Worm (Caenorhabditis elegans) whole organism, L1 larva: ENCODE data around the gene ugt-61.
A peak's percentile ranks its signal among the peaks of the same experiment; 100 is the strongest.

Experiments used
- C16A3.4 ChIP-seq: fragments of 150-350 bp; optimal IDR thresholded peaks from 2 replicates; lab custom pipeline; 2014; ENCODE audit warnings: missing biosample characterization, missing genetic modification characterization
- C34B4.2 ChIP-seq: sonication (generic microtip); optimal IDR thresholded peaks from 2 replicates; lab custom pipeline; 2017; ENCODE audit warnings: mild to moderate bottlenecking, missing genetic modification characterization, missing compliant biosample characterization
- ceh-63 ChIP-seq: fragments of 200-800 bp; sonication (Bioruptor generic); optimal IDR thresholded peaks from 2 replicates; lab custom pipeline; 2018; ENCODE audit warnings: mild to moderate bottlenecking, missing genetic modification characterization, missing compliant biosample characterization
- ceh-8 ChIP-seq: fragments of 200-800 bp; sonication (Bioruptor generic); optimal IDR thresholded peaks from 2 replicates; lab custom pipeline; 2018; ENCODE audit warnings: mild to moderate bottlenecking, missing genetic modification characterization, moderate library complexity, missing compliant biosample characterization
- ces-1 ChIP-seq: fragments of 150-350 bp; optimal IDR thresholded peaks from 2 replicates; lab custom pipeline; 2014; ENCODE audit warnings: missing biosample characterization, missing genetic modification reagents, missing genetic modification characterization
- dpl-1 ChIP-seq, 3 experiments: fragments of 150-350 bp in 2 of 3; sonication (generic microtip) in 1 of 3; optimal IDR thresholded peaks; 2 replicates each; lab custom pipeline; 2014 to 2017; ENCODE audit warnings: missing biosample characterization in 3 of 3, missing genetic modification characterization in 3 of 3, missing genetic modification reagents in 3 of 3
- dsc-1 ChIP-seq: sonication (generic microtip); optimal IDR thresholded peaks from 2 replicates; lab custom pipeline; 2016; ENCODE audit warnings: mild to moderate bottlenecking, missing genetic modification characterization, missing compliant biosample characterization
- efl-1 ChIP-seq, 4 experiments: fragments of 150-350 bp; optimal IDR thresholded peaks in 3 of 4; peaks in 1 of 4; 1 replicate in 1 of 4; 2 replicates in 3 of 4; lab custom pipeline; 2014; ENCODE audit warnings: missing biosample characterization in 2 of 4, missing genetic modification characterization in 2 of 4, missing genetic modification reagents in 2 of 4
- egl-13 ChIP-seq: sonication (generic microtip); optimal IDR thresholded peaks from 2 replicates; lab custom pipeline; 2016; ENCODE audit warnings: missing genotype, missing genetic modification reagents, missing genetic modification characterization, missing compliant biosample characterization
- elt-2 ChIP-seq: sonication (generic microtip); optimal IDR thresholded peaks from 2 replicates; lab custom pipeline; 2016; ENCODE audit warnings: missing genetic modification characterization, mild to moderate bottlenecking, inconsistent platforms, missing compliant biosample characterization, missing genetic modification reagents
- ets-5 ChIP-seq: fragments of 200-800 bp; sonication (Bioruptor generic); IDR thresholded peaks from 2 replicates; pipeline ENCODE4 v1.3.6; 2022; ENCODE audit warnings: missing genetic modification characterization, missing compliant biosample characterization
- fkh-10 ChIP-seq: sonication (generic microtip); optimal IDR thresholded peaks from 2 replicates; lab custom pipeline; 2017; ENCODE audit warnings: missing biosample characterization, missing genetic modification reagents, missing genetic modification characterization
- fkh-4 ChIP-seq: sonication (generic microtip); optimal IDR thresholded peaks from 2 replicates; lab custom pipeline; 2016; ENCODE audit warnings: missing compliant biosample characterization, missing genetic modification characterization, borderline replicate concordance
- fos-1 ChIP-seq: fragments of 150-350 bp; optimal IDR thresholded peaks from 2 replicates; lab custom pipeline; 2014; ENCODE audit warnings: missing biosample characterization, missing genetic modification characterization
- jun-1 ChIP-seq: fragments of 150-350 bp; optimal IDR thresholded peaks from 2 replicates; lab custom pipeline; 2014; ENCODE audit warnings: missing biosample characterization, missing genetic modification reagents, missing genetic modification characterization
- lin-13 ChIP-seq: fragments of 150-350 bp; optimal IDR thresholded peaks from 2 replicates; lab custom pipeline; 2014; ENCODE audit warnings: missing biosample characterization, missing genetic modification reagents, missing genetic modification characterization
- lir-3 ChIP-seq: sonication (generic microtip); optimal IDR thresholded peaks from 2 replicates; lab custom pipeline; 2016; ENCODE audit warnings: mild to moderate bottlenecking, missing genetic modification characterization, moderate library complexity, missing compliant biosample characterization; ENCODE audit not compliant: poor library complexity
- lsy-2 ChIP-seq, 2 experiments: fragments of 150-350 bp; optimal IDR thresholded peaks; 2 replicates each; lab custom pipeline; 2014; ENCODE audit warnings: missing biosample characterization in 2 of 2, missing genetic modification characterization in 2 of 2
- nhr-28 ChIP-seq: fragments of 150-350 bp; optimal IDR thresholded peaks from 2 replicates; lab custom pipeline; 2014; ENCODE audit warnings: missing biosample characterization, missing genetic modification characterization
- nhr-47 ChIP-seq: sonication (generic microtip); optimal IDR thresholded peaks from 2 replicates; lab custom pipeline; 2016; ENCODE audit warnings: mild to moderate bottlenecking, missing genetic modification characterization, moderate library complexity, missing compliant biosample characterization
- nhr-76 ChIP-seq: sonication (generic microtip); optimal IDR thresholded peaks from 2 replicates; lab custom pipeline; 2017; ENCODE audit warnings: missing biosample characterization, missing genetic modification characterization
- nhr-85 ChIP-seq: sonication (generic microtip); peaks from one replicate; lab custom pipeline; 2016; ENCODE audit warnings: missing genetic modification characterization, inconsistent platforms, missing compliant biosample characterization
- pax-3 ChIP-seq: fragments of 200-800 bp; sonication (Bioruptor generic); optimal IDR thresholded peaks from 2 replicates; lab custom pipeline; 2018; ENCODE audit warnings: mild to moderate bottlenecking, missing genetic modification characterization, moderate library complexity, missing compliant biosample characterization
- rnt-1 ChIP-seq: sonication (generic microtip); optimal IDR thresholded peaks from 2 replicates; lab custom pipeline; 2016; ENCODE audit warnings: mild to moderate bottlenecking, missing genetic modification characterization, moderate library complexity, missing compliant biosample characterization
- snpc-4 ChIP-seq: fragments of 150-350 bp; optimal IDR thresholded peaks from 2 replicates; lab custom pipeline; 2014; ENCODE audit warnings: missing biosample characterization, missing genetic modification characterization
- snu-23 ChIP-seq: sonication (generic microtip); optimal IDR thresholded peaks from 2 replicates; lab custom pipeline; 2016; ENCODE audit warnings: missing genetic modification characterization, missing compliant biosample characterization
- swsn-7 ChIP-seq: sonication (generic microtip); optimal IDR thresholded peaks from 2 replicates; lab custom pipeline; 2016; ENCODE audit warnings: missing genetic modification characterization, missing compliant biosample characterization
- tlp-1 ChIP-seq: fragments of 150-350 bp; optimal IDR thresholded peaks from 2 replicates; lab custom pipeline; 2014; ENCODE audit warnings: missing biosample characterization, missing genetic modification characterization
- unc-130 ChIP-seq: fragments of 150-350 bp; optimal IDR thresholded peaks from 2 replicates; lab custom pipeline; 2017; ENCODE audit warnings: missing biosample characterization, missing genetic modification characterization, inconsistent platforms
- unc-62 ChIP-seq: fragments of 150-350 bp; optimal IDR thresholded peaks from 2 replicates; lab custom pipeline; 2014; ENCODE audit warnings: missing biosample characterization, missing genetic modification reagents, missing genetic modification characterization
- unc-98 ChIP-seq: fragments of 200-800 bp; sonication (Bioruptor generic); IDR thresholded peaks from 2 replicates; pipeline ENCODE4 v1.3.6; 2022; ENCODE audit warnings: missing genetic modification characterization, missing compliant biosample characterization
- xbp-1 ChIP-seq: sonication (generic microtip); optimal IDR thresholded peaks from 2 replicates; lab custom pipeline; 2016; ENCODE audit warnings: missing genetic modification characterization, missing compliant biosample characterization
- zip-4 ChIP-seq: fragments of 200-800 bp; sonication (Bioruptor generic); optimal IDR thresholded peaks from 2 replicates; lab custom pipeline; 2018; ENCODE audit warnings: mild to moderate bottlenecking, missing genetic modification characterization, moderate library complexity, missing compliant biosample characterization

The ugt-61 gene

DNA sequence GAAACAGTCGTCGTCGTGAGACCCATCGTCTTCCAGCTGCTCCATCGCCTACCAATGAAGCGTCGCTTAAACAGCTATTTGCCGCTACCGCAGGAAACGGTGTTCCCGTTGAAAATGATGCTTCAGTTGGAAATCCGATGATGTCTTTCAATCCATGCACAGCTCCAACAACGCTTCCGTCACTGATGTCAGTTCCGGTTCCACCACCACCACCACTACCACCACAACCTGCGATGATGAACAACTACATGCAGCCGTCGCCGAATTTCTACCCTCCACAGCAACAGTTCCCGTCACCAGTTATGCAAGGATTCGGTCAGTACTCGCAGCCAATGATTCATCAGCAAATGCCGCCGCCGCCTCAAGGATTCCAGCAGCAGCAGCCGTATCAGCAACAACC is 8.3 kb upstream of the ugt-61 start:
- no peak for TF ChIP-seq fkh-4 (tag; lab: Kevin White, UChicago)
- TF ChIP-seq ets-5 (GFP tag; lab: Robert Waterston, UW) = no peak

DNA sequence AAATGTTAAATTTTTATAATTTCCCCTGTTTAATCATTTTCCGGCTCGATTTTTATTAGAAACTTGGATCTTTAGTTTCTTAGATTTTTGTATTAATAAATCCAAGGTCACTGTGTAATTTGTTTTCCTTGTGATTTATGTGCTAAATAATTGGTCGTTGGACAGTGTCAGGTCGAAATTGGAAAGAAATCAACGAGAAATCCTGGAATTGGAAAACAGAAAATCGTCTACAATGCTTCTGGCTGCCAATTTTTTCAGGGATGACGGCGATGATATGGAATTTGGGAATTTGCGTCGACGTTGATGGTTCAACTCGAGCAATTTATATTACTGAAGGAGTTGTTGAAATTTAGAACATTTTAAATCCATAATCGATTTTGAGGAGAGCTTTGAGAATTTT is 7.6 kb upstream of the ugt-61 start:
- no peak for TF ChIP-seq C16A3.4 (tag; lab: Kevin White, UChicago)

- no peak for TF ChIP-seq tlp-1 (tag; lab: Kevin White, UChicago)
- no peak for TF ChIP-seq zip-4
- TF ChIP-seq jun-1 = peak; percentile 18
- TF ChIP-seq elt-2 (tag; lab: Kevin White, UChicago) = peak; percentile 62
These were observed 4.5 kb upstream of the ugt-61 start, which contains the start of gene F39G3.2 for ce11 chrV:4737727-4738126. TSS of gene F39G3.2 (plus strand) at chrV:4737831.

DNA sequence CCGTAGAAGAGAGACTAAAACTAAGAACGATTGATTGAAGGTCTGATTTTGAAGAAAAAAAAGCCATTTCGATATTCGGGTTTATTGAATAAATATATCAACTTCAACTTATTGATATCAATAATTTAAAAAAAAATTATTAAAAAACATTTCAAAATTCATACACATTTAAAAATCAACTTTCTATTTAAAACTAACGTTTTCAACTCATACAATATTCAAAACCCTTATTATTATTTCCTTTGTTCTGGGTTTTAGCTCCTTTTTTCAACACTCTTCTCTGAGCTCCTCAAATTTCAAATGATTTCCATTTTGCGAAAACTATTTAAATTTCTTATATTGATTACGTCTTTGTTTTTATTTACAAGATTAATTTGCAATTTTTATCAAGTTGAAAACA is 3.0 kb downstream of the ugt-61 start, which contains the start of gene C18G1.7:
C18G1.7 (plus strand) TSS at position 301 of the 400 bp plus-strand sequence.
- no peak for TF ChIP-seq tlp-1 (tag; lab: Kevin White, UChicago)
- TF ChIP-seq jun-1 = no peak
- no peak for TF ChIP-seq fos-1 (tag; lab: Kevin White, UChicago)
- no peak for TF ChIP-seq lsy-2 (tag; optimal IDR thresholded peaks at IDR 0.05; lab: Kevin White, UChicago)
- no peak for TF ChIP-seq swsn-7 (tag; lab: Kevin White, UChicago)
- TF ChIP-seq pax-3 = no peak
- no peak for TF ChIP-seq lin-13 (GFP tag; lab: Kevin White, UChicago)
- no peak for TF ChIP-seq C34B4.2

DNA sequence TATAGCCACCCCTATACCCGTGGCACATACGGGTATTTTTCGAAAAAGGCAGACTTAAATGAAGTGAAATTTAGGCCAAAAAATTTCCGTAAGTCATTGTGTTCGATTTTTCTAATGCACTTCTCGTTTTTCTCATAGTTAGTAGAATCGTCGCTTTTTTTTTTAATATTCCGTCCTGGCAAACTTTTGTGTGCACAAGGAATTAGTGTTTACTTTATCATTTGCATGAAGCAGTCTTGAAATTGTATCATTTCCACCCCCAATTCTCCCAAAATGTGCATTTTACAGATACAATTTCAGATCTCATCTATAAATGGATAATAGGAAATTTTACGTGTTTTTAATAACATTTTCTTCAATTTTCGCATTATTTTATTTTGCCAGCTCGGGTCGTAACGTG is 8.1 kb downstream of the ugt-61 start, which contains the start of gene C18G1.6:
C18G1.6 (plus strand) TSS at position 301 of the 400 bp plus-strand sequence.
- no peak for TF ChIP-seq nhr-28 (tag; lab: Kevin White, UChicago)
- no peak for TF ChIP-seq unc-130
- TF ChIP-seq ces-1 (GFP tag; lab: Kevin White, UChicago) = no peak
- TF ChIP-seq egl-13 (tag; lab: Kevin White, UChicago) = no peak
- TF ChIP-seq lin-13 (GFP tag; lab: Kevin White, UChicago) = no peak
- no peak for TF ChIP-seq nhr-85 (tag; lab: Kevin White, UChicago)
- TF ChIP-seq ceh-8 (GFP tag; lab: Kevin White, UChicago) = no peak
- TF ChIP-seq, all 84 proteins: peak for 0

ce11 chrV:4754123-4754522 is 11.9 kb downstream of the ugt-61 start, which contains the start of gene hil-4:
TSS of gene hil-4 (plus strand) at chrV:4754313.
- peak in 1 of 2 experiments; percentile 21 for TF ChIP-seq efl-1 (optimal IDR thresholded peaks at IDR 0.05; lab: Kevin White, UChicago)
- TF ChIP-seq efl-1 (GFP tag; optimal IDR thresholded peaks at IDR 0.05 in 1 of 2; lab: Kevin White, UChicago) = no peak
- TF ChIP-seq dpl-1 (GFP tag; optimal IDR thresholded peaks at IDR 0.05; lab: Kevin White, UChicago) = peak in 1 of 3 experiments; percentile 18
- TF ChIP-seq xbp-1 (tag; lab: Kevin White, UChicago) = no peak

DNA sequence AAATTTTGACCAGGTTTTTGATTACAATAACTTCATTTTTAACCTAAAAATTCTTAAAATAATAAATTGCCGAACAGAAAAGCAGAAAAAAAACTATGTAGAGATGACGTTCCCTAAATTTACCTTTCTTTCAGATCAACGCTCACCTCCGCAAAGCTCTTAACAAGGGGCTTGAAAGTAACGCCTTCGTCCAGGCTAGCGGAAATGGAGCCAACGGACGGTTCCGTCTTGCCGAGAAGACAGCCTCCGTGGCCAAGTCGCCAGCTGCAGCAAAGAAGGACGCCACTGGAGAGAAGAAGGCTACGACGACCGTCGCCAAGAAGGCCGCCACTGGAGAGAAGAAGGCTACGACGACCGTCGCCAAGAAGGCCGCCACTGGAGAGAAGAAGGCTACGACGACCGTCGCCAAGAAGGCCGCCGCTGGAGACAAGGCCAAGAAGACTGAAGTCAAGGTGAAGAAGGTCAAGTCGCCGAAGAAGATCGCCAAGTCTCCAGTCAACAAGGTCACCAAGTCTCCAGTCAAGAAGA is 12.5 kb downstream of the ugt-61 start:
- TF ChIP-seq dsc-1 (tag; lab: Kevin White, UChicago) = no peak
- TF ChIP-seq lin-13 (GFP tag; lab: Kevin White, UChicago) = no peak
- TF ChIP-seq fos-1 (tag; lab: Kevin White, UChicago) = no peak
- TF ChIP-seq lir-3 (tag; lab: Kevin White, UChicago) = no peak
- TF ChIP-seq nhr-76 (tag; lab: Kevin White, UChicago) = no peak
- no peak for TF ChIP-seq snu-23
- TF ChIP-seq fkh-10 = no peak
- no peak for TF ChIP-seq elt-2 (tag; lab: Kevin White, UChicago)
- TF ChIP-seq dpl-1 (GFP tag; optimal IDR thresholded peaks at IDR 0.05; lab: Kevin White, UChicago) = no peak
- TF ChIP-seq efl-1 (optimal IDR thresholded peaks at IDR 0.05; lab: Kevin White, UChicago) = no peak
- TF ChIP-seq efl-1 (GFP tag; optimal IDR thresholded peaks at IDR 0.05 in 1 of 2; lab: Kevin White, UChicago) = no peak
- TF ChIP-seq pax-3 = no peak
- no peak for TF ChIP-seq xbp-1 (tag; lab: Kevin White, UChicago)
- no peak for TF ChIP-seq unc-98 (GFP tag; lab: Robert Waterston, UW)
- TF ChIP-seq snpc-4 = no peak
- no peak for TF ChIP-seq nhr-47
- no peak for TF ChIP-seq unc-62
- no peak for TF ChIP-seq nhr-85 (tag; lab: Kevin White, UChicago)
- no peak for TF ChIP-seq rnt-1 (tag; lab: Kevin White, UChicago)
- TF ChIP-seq ceh-63 (GFP tag; lab: Kevin White, UChicago) = no peak
